Worm (Caenorhabditis elegans): ENCODE results near the gene pek-1.

DNA sequence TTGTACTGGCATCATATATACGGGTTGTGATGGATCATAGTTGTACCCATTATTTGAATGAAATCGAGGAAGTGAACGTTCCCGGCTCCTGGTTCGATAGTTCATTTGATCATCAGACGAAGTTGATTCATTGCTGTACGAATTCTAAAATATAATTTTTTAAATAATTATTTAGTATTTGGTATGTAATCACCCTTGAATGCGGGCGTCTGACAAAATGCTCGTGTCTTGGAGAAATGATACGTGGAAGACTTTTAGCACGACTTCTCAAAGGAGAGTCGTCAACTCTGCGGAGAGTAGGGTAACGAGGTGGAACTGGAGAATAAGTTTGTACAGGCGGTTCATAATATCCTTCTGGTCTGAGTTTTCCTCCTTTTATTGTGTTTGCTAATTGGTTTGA is 12.9 kb upstream of the pek-1 start:
- TF ChIP-seq ama-1 (optimal IDR thresholded peaks at IDR 0.05) (no peak), egl-27 (tag; optimal IDR thresholded peaks at IDR 0.05) (no peak), nhr-11 (tag; optimal IDR thresholded peaks at IDR 0.05) (no peak), zag-1 (tag; optimal IDR thresholded peaks at IDR 0.05) (no peak), daf-12 (tag; optimal IDR thresholded peaks at IDR 0.05) (no peak), nhr-237 (tag; optimal IDR thresholded peaks at IDR 0.05) (no peak), F49E8.2 (tag; optimal IDR thresholded peaks at IDR 0.05; ENCODE audit: borderline replicate concordance) (no peak)
